Worm (Caenorhabditis elegans) whole organism, L4 larva: Measurements from ENCODE around the gene fbxa-157.

Source experiments
- F26F4.8 ChIP-seq: fragments of 200-800 bp; sonication (Bioruptor generic); conservative IDR thresholded peaks from 2 replicates; pipeline ENCODE4 v1.3.6; 2022; ENCODE audit warnings: missing genetic modification characterization, missing compliant biosample characterization
- F37D6.2 ChIP-seq: sonication (generic microtip); optimal IDR thresholded peaks from 2 replicates; lab custom pipeline; 2016; ENCODE audit warnings: mild to moderate bottlenecking, missing genetic modification characterization, missing compliant biosample characterization
- Y48G9A.11 ChIP-seq: fragments of 200-800 bp; sonication (Bioruptor generic); IDR thresholded peaks from 2 replicates; pipeline ENCODE4 v1.3.6; 2022; ENCODE audit warnings: missing genetic modification reagents, missing genetic modification characterization, missing compliant biosample characterization
- ZK337.2 ChIP-seq: fragments of 200-800 bp; sonication (Bioruptor generic); IDR thresholded peaks from 2 replicates; pipeline ENCODE4 v1.3.6; 2022; ENCODE audit warnings: missing genetic modification reagents, missing genetic modification characterization, missing compliant biosample characterization
- ZK546.5 ChIP-seq, 2 experiments: sonication (generic microtip); optimal IDR thresholded peaks; 2 replicates each; lab custom pipeline; 2017; ENCODE audit warnings: missing biosample characterization in 2 of 2, missing genetic modification characterization in 2 of 2
- aha-1 ChIP-seq: fragments of 150-350 bp; peaks from one replicate; lab custom pipeline; 2014; ENCODE audit warnings: missing biosample characterization, missing genetic modification characterization
- ceh-32 ChIP-seq: sonication (generic microtip); optimal IDR thresholded peaks from 2 replicates; lab custom pipeline; 2016; ENCODE audit warnings: mild to moderate bottlenecking, missing genetic modification characterization, missing compliant biosample characterization; ENCODE audit not compliant: poor library complexity
- daf-19 ChIP-seq: fragments of 200-800 bp; sonication (Bioruptor generic); conservative IDR thresholded peaks from 2 replicates; pipeline ENCODE4 v1.3.6; 2022; ENCODE audit warnings: missing genetic modification characterization, missing compliant biosample characterization
- daf-8 ChIP-seq: fragments of 200-800 bp; sonication (Bioruptor generic); IDR thresholded peaks from 2 replicates; pipeline ENCODE4 v1.3.6; 2022; ENCODE audit warnings: missing genetic modification characterization, missing compliant biosample characterization
- dmd-8 ChIP-seq: fragments of 200-800 bp; sonication (Bioruptor generic); IDR thresholded peaks from 2 replicates; pipeline ENCODE4 v1.3.6; 2022; ENCODE audit warnings: missing genetic modification characterization, missing compliant biosample characterization
- fkh-10 ChIP-seq: fragments of 150-350 bp; optimal IDR thresholded peaks from 2 replicates; lab custom pipeline; 2014; ENCODE audit warnings: missing biosample characterization, missing genetic modification reagents, missing genetic modification characterization
- fos-1 ChIP-seq: fragments of 150-350 bp; optimal IDR thresholded peaks from 2 replicates; lab custom pipeline; 2014; ENCODE audit warnings: missing biosample characterization, missing genetic modification characterization
- hlh-30 ChIP-seq: sonication (generic microtip); optimal IDR thresholded peaks from 2 replicates; lab custom pipeline; 2017; ENCODE audit warnings: antibody characterized with exemption, mild to moderate bottlenecking, missing genetic modification characterization, missing compliant biosample characterization; ENCODE audit not compliant: insufficient read depth
- hmg-1.1 ChIP-seq: fragments of 200-800 bp; sonication (Bioruptor generic); IDR thresholded peaks from 2 replicates; pipeline ENCODE4 v1.3.6; 2022; ENCODE audit warnings: missing genetic modification reagents, missing genetic modification characterization, missing compliant biosample characterization
- lin-1 ChIP-seq: fragments of 200-800 bp; sonication (Bioruptor generic); IDR thresholded peaks from 2 replicates; pipeline ENCODE4 v1.3.6; 2022; ENCODE audit warnings: missing genetic modification reagents, missing genetic modification characterization, missing compliant biosample characterization
- lin-15B ChIP-seq: fragments of 150-350 bp; sonication (generic microtip); optimal IDR thresholded peaks from 3 replicates; lab custom pipeline; 2014; ENCODE audit warnings: missing biosample characterization, missing genetic modification characterization
- mep-1 ChIP-seq: fragments of 150-350 bp; sonication (generic microtip); optimal IDR thresholded peaks from 3 replicates; lab custom pipeline; 2014; ENCODE audit warnings: missing biosample characterization, missing genetic modification characterization
- mes-2 ChIP-seq: sonication (generic microtip); optimal IDR thresholded peaks from 2 replicates; lab custom pipeline; 2016; ENCODE audit warnings: missing genotype, mild to moderate bottlenecking, missing genetic modification characterization, missing compliant biosample characterization; ENCODE audit not compliant: poor library complexity, severe bottlenecking
- mxl-2 ChIP-seq: fragments of 200-800 bp; sonication (Bioruptor generic); conservative IDR thresholded peaks from 2 replicates; pipeline ENCODE4 v1.3.6; 2022; ENCODE audit warnings: missing genetic modification reagents, missing genetic modification characterization, missing compliant biosample characterization
- nhr-10 ChIP-seq: fragments of 150-350 bp; optimal IDR thresholded peaks from 2 replicates; lab custom pipeline; 2014; ENCODE audit warnings: missing biosample characterization, missing genetic modification characterization
- nhr-76 ChIP-seq: fragments of 150-350 bp; optimal IDR thresholded peaks from 2 replicates; lab custom pipeline; 2014; ENCODE audit warnings: missing biosample characterization, missing genetic modification characterization
- php-3 ChIP-seq: fragments of 200-800 bp; sonication (Bioruptor generic); IDR thresholded peaks from 2 replicates; pipeline ENCODE4 v1.3.6; 2022; ENCODE audit warnings: missing genetic modification reagents, missing genetic modification characterization, missing compliant biosample characterization
- set-16 ChIP-seq: fragments of 200-800 bp; sonication (Bioruptor generic); IDR thresholded peaks from 2 replicates; pipeline ENCODE4 v1.3.6; 2022; ENCODE audit warnings: missing genetic modification reagents, missing genetic modification characterization, missing compliant biosample characterization
- snpc-1.2 ChIP-seq: fragments of 200-800 bp; sonication (Bioruptor generic); IDR thresholded peaks from 2 replicates; pipeline ENCODE4 v1.3.6; 2022; ENCODE audit warnings: missing genetic modification reagents, missing genetic modification characterization, missing compliant biosample characterization
- spr-1 ChIP-seq: sonication (generic microtip); optimal IDR thresholded peaks from 2 replicates; lab custom pipeline; 2016; ENCODE audit warnings: mild to moderate bottlenecking, missing genetic modification characterization, missing compliant biosample characterization
- unc-62 ChIP-seq, 3 experiments: fragments of 150-350 bp in 1 of 3; sonication (generic microtip); optimal IDR thresholded peaks in 2 of 3; peaks in 1 of 3; 1 replicate in 1 of 3; 2 replicates in 2 of 3; lab custom pipeline; 2014 to 2017; ENCODE audit warnings: missing biosample characterization in 3 of 3, missing genetic modification characterization in 3 of 3, missing genetic modification reagents in 3 of 3, missing genotype in 1 of 3
- zip-2 ChIP-seq: fragments of 150-350 bp; optimal IDR thresholded peaks from 2 replicates; lab custom pipeline; 2014; ENCODE audit warnings: missing biosample characterization, missing genetic modification characterization

The fbxa-157 gene

DNA sequence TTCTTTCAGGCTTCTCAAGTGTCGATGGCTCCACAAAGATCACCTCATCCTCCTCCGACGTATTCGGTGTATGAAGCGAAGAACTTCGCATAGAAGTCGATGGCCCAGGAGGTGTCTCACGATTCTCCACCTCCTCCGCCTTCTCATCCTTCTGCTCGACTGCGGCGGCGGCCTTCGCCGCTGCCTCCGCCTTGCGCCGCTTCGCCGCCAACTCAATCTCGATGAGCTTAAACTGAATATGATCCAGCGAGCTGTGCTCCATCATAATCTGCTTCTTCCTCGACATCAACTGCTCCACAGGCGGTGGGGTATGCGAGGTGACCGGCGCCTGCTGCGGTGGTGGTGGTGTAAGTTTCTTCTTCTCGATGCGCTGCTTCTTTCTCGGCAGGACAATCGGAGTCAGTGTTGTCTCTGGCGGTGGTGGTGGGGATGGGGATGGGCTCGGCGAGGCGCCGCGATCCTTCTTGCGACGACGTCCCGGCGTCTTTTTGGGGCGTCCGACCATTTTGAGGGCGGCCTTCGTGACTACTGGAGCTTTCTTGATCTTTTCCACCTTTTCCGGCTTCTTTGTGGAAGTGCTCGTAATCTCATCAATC is 44.4 kb downstream of the fbxa-157 start:
- no peak for TF ChIP-seq nhr-10 (tag; lab: Kevin White, UChicago)
- peak; percentile 17 for TF ChIP-seq aha-1 (tag; lab: Kevin White, UChicago)
- TF ChIP-seq set-16 (GFP tag; lab: Robert Waterston, UW): peak; percentile 91

DNA sequence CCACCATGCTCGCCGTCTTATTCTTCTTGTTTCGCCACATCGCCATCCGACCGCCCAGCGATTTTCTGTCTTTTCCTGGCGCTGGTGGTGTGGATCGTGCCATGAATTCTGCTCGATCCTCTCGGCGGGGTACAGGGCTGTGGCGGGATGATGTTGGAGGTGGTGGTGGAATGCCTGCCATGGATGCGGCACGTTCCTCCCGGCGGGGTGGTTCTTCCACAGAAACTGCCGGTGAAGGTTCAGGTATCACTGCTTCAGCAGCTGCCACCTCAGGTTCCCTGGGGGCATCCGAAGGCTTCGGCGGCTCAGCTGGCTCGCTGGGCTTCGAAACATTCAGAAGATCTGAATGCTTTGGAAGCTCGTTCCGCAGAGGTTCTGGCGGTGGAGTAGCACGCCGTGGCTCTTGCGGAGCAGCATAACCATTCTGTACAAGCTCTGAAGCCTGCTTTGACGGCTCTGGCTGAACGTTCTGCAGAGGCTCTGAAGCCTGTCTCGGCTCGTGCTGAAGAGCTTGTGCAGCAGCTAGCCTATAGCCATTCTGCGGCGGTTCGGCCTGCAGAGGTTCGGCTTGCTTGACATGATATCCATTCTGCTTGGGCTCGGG is 45.3 kb downstream of the fbxa-157 start:
- TF ChIP-seq nhr-76 (tag; lab: Kevin White, UChicago) (no peak), Y48G9A.11 (GFP tag; lab: Robert Waterston, UW) (no peak), F26F4.8 (GFP tag; lab: Robert Waterston, UW) (no peak), spr-1 (tag; lab: Kevin White, UChicago) (no peak), mxl-2 (no peak), unc-62 (GFP tag; optimal IDR thresholded peaks at IDR 0.05 in 1 of 2; lab: Kevin White, UChicago) (peak in 1 of 2 experiments; percentile 73), unc-62 (tag; optimal IDR thresholded peaks at IDR 0.05; lab: Kevin White, UChicago) (no peak), set-16 (GFP tag; lab: Robert Waterston, UW) (peak; percentile 82), dmd-8 (GFP tag; lab: Robert Waterston, UW) (no peak), php-3 (GFP tag; lab: Robert Waterston, UW) (no peak)

DNA sequence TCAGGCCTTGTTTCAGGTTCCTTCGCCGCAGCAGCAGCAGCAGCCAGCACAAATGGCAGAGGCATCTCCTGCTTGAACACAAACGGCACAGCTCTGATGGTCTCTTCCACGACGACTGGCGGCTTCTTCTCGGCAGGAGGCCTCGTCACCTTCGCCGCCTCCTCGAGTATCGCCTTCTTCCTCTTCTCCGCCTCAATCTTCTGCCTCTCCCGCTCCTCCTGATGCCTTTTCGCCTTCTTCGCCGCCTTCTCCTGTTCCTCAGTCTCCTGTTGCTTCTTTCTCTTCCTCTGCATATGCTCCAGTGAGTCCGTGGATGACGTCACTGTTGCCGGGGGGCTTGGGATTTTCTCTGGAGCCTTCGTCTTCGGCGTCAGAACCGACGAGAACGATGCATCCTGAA is 45.9 kb downstream of the fbxa-157 start:
- TF ChIP-seq lin-15B (tag; lab: Kevin White, UChicago) (no peak), ZK546.5 (tag; optimal IDR thresholded peaks at IDR 0.05; lab: Kevin White, UChicago) (no peak), fkh-10 (GFP tag; lab: Kevin White, UChicago) (no peak), set-16 (GFP tag; lab: Robert Waterston, UW) (peak; percentile 78)

DNA sequence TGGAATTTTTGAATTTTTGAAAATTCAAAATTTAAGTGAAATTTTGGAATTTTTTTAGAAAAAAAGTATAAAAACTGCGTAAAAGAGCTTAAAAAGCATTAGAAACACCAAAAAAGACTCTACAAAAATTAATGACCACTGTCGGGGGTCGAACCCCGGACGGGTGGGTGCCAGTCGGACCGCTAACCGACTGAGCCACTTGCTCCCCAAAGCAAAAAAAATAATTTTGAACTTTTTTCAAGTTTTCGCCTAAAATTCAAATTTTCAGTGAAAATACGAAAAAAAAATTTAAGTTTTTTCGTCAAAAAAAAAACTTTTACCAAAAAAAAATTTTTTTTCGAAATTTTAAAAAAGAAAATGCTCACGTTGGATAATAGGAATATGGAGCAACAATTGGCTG is 47.7 kb downstream of the fbxa-157 start:
- TF ChIP-seq mep-1: no peak
- TF ChIP-seq nhr-76 (tag; lab: Kevin White, UChicago): no peak
- no peak for TF ChIP-seq F37D6.2 (tag; lab: Kevin White, UChicago)
- TF ChIP-seq hmg-1.1 (GFP tag; lab: Robert Waterston, UW): no peak
- no peak for TF ChIP-seq mes-2 (tag; lab: Kevin White, UChicago)
- TF ChIP-seq dmd-8 (GFP tag; lab: Robert Waterston, UW): no peak
- TF ChIP-seq Y48G9A.11 (GFP tag; lab: Robert Waterston, UW): no peak
- TF ChIP-seq daf-19 (GFP tag; lab: Robert Waterston, UW): no peak
- TF ChIP-seq ZK546.5 (tag; optimal IDR thresholded peaks at IDR 0.05; lab: Kevin White, UChicago): no peak
- no peak for TF ChIP-seq ZK337.2 (GFP tag; lab: Robert Waterston, UW)
- no peak for TF ChIP-seq lin-1 (GFP tag; lab: Robert Waterston, UW)
- no peak for TF ChIP-seq snpc-1.2 (GFP tag; lab: Robert Waterston, UW)
- TF ChIP-seq hlh-30 (tag; lab: Kevin White, UChicago): no peak
- TF ChIP-seq fkh-10 (GFP tag; lab: Kevin White, UChicago): no peak
- TF ChIP-seq unc-62 (GFP tag; optimal IDR thresholded peaks at IDR 0.05 in 1 of 2; lab: Kevin White, UChicago): no peak
- TF ChIP-seq unc-62 (tag; optimal IDR thresholded peaks at IDR 0.05; lab: Kevin White, UChicago): no peak
- no peak for TF ChIP-seq daf-8 (GFP tag; lab: Robert Waterston, UW)

DNA sequence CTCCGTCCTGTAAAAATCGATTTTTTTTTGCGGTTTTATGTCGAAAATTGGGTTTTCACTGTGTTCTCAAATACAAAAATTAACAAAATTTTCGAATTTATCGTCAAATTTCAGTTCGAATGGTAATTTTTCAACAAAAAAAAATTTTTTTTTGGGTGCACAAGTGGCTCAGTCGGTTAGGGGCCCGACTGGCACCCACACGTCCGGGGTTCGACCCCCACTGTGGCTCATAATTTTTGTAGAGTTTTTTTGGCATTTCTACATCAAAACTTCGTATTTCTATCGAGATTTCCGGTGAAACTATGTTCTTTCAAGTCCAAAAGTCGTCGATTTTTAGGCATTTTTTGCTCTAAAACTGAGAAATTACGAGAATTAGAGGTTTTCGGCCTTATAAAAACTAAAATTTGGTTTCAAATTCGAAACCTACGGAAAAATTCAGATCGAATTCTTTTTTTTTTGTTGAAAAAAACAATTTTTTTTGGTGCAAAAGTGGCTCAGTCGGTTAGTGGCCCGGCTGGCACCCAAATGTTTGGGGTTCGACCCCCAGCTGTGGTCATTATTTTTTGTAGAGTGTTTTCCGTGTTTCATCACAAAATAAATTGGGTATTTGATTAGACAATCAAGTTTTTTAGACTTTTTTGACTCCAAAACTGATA is 48.6 kb downstream of the fbxa-157 start:
- TF ChIP-seq fos-1 (no peak), unc-62 (GFP tag; optimal IDR thresholded peaks at IDR 0.05 in 1 of 2; lab: Kevin White, UChicago) (peak in 1 of 2 experiments; percentile 81), unc-62 (tag; optimal IDR thresholded peaks at IDR 0.05; lab: Kevin White, UChicago) (no peak)
- TF ChIP-seq, all 104 proteins: peak for 1

DNA sequence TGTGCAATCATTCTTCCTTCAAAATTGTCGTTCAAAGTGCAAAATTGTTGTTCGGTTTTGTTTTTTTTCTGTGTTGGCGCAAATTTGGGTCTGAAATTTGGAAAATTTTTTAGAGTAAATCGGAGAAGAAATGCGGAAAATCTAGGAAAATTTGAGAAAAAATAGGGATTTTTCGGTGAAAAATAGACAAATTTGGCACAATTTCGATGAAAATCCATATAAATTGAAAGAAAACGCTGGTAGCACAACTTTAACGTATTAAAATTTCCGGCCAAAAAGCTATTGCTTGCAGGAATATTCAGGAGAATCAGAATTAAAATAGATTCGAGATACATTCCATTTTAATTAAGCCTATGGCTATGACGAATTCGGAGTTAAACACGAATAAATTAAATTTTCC is 49.5 kb downstream of the fbxa-157 start, which contains the start of gene dpy-21:
dpy-21 (minus strand) TSS at position 101 of the 400 bp plus-strand sequence.
- TF ChIP-seq ceh-32 (tag; lab: Kevin White, UChicago) (no peak), zip-2 (tag; lab: Kevin White, UChicago) (no peak), aha-1 (tag; lab: Kevin White, UChicago) (peak; percentile 84)
